Worm (Caenorhabditis elegans): Measurements from ENCODE around the gene ZC116.5.

Gene ZC116.5

DNA sequence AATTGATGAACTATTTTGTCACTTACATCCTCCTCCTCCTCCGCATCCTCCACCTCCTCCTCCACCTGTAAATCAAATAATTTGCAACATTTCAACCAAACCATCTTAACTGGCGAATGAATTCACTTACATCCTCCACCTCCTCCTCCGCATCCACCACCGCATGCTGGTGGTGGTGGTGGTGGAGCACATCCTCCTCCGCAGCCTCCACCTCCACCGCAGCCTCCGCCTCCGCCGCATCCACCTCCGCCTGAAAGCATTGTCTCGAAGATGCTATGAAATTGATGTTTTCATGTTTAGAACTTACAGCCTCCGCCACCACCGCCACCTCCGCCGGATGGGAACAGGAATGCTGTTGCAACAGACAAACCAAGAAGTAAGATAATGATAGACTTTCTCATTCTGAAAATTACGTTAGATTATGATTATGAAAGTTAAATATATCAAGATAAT is 32.2 kb downstream of the ZC116.5 start, which contains the start of gene grl-23:
TSS of gene grl-23 (minus strand) at position 403 of the 453 bp plus-strand sequence.
- TF ChIP-seq lsy-2 (tag; optimal IDR thresholded peaks at IDR 0.05) (no peak), nhr-2 (tag; optimal IDR thresholded peaks at IDR 0.05) (no peak), ham-2 (GFP tag; optimal IDR thresholded peaks at IDR 0.05) (no peak), elt-3 (tag; optimal IDR thresholded peaks at IDR 0.05) (no peak), zip-8 (tag; optimal IDR thresholded peaks at IDR 0.05) (no peak), lin-13 (tag; optimal IDR thresholded peaks at IDR 0.05) (no peak), ces-1 (GFP tag; optimal IDR thresholded peaks at IDR 0.05) (no peak), ceh-39 (tag; optimal IDR thresholded peaks at IDR 0.05) (no peak), nhr-76 (tag; optimal IDR thresholded peaks at IDR 0.05) (no peak), elt-1 (tag; optimal IDR thresholded peaks at IDR 0.05; ENCODE audit: borderline replicate concordance, insufficient read depth) (no peak), tbx-8 (GFP tag; optimal IDR thresholded peaks at IDR 0.05) (no peak), unc-39 (tag; optimal IDR thresholded peaks at IDR 0.05) (no peak), sem-2 (GFP tag; optimal IDR thresholded peaks at IDR 0.05) (no peak), unc-62 (GFP tag; optimal IDR thresholded peaks at IDR 0.05) (no peak), cnd-1 (tag; optimal IDR thresholded peaks at IDR 0.05) (no peak), snpc-4 (tag; optimal IDR thresholded peaks at IDR 0.05) (no peak), unc-120 (tag; optimal IDR thresholded peaks at IDR 0.05; ENCODE audit: poor library complexity, severe bottlenecking) (no peak)

DNA sequence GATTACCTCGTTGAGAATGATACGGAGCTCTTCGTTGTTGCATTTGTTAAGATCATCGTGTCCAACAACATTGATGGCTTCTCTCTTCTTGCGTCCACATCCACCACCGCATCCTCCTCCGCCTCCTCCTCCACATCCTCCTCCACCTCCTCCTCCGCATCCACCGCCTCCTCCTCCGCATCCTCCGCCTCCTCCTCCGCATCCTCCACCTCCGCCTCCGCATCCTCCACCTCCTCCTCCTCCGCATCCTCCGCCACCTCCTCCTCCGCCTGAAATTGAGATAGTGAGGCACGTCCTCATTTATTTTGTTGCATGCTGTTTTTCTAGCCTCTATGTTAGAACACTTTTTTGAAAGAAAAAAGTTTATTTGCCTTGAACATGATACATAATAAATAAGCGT is 32.9 kb downstream of the ZC116.5 start:
- TF ChIP-seq blmp-1 (tag; optimal IDR thresholded peaks at IDR 0.05) (no peak), nhr-12 (tag; optimal IDR thresholded peaks at IDR 0.05) (no peak), hlh-1 (tag; optimal IDR thresholded peaks at IDR 0.05) (no peak), elt-3 (tag; optimal IDR thresholded peaks at IDR 0.05) (no peak), nhr-76 (tag; optimal IDR thresholded peaks at IDR 0.05) (no peak), tbx-8 (GFP tag; optimal IDR thresholded peaks at IDR 0.05) (no peak), mep-1 (tag; optimal IDR thresholded peaks at IDR 0.05) (no peak)

DNA sequence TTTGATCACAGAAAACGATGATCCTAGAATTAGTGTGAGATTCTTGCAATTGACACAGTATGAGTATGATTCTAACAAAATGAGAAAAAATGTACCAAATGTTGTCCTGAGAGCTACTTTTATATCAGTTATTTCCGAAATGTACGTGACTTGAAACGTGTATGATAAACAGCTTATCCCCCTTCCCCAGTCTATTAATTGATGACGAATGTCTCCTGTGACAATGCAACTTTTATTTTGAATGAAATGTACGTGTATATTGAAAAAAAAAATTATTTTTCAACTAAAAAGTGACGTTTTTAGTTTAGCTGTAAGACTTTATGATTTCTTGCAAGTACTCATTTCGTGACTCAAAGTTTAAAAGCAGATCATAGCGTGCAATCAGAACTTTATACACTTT is 38.5 kb downstream of the ZC116.5 start:
- no peak for TF ChIP-seq sptf-1 (tag; optimal IDR thresholded peaks at IDR 0.05)
- no peak for TF ChIP-seq lin-32 (GFP tag; optimal IDR thresholded peaks at IDR 0.05)
- TF ChIP-seq ces-1 (GFP tag; optimal IDR thresholded peaks at IDR 0.05) = no peak
- TF ChIP-seq mep-1 (tag; optimal IDR thresholded peaks at IDR 0.05) = no peak
- TF ChIP-seq nhr-2 (tag; optimal IDR thresholded peaks at IDR 0.05) = no peak
- no peak for TF ChIP-seq snpc-4 (tag; optimal IDR thresholded peaks at IDR 0.05)
- TF ChIP-seq nhr-28 (tag; optimal IDR thresholded peaks at IDR 0.05) = no peak
- TF ChIP-seq nhr-237 (tag; optimal IDR thresholded peaks at IDR 0.05) = no peak
- TF ChIP-seq hlh-1 (tag; optimal IDR thresholded peaks at IDR 0.05) = no peak
- no peak for TF ChIP-seq elt-1 (tag; optimal IDR thresholded peaks at IDR 0.05; ENCODE audit: borderline replicate concordance, insufficient read depth)
- no peak for TF ChIP-seq zip-8 (tag; optimal IDR thresholded peaks at IDR 0.05)
- no peak for TF ChIP-seq ham-2 (GFP tag; optimal IDR thresholded peaks at IDR 0.05)
- no peak for TF ChIP-seq ceh-83 (GFP tag; optimal IDR thresholded peaks at IDR 0.05)

- TF ChIP-seq lin-13 (tag; optimal IDR thresholded peaks at IDR 0.05) = no peak
- no peak for TF ChIP-seq sptf-1 (tag; optimal IDR thresholded peaks at IDR 0.05)
- no peak for TF ChIP-seq ceh-39 (tag; optimal IDR thresholded peaks at IDR 0.05)
- no peak for TF ChIP-seq M03D4.4 (tag; optimal IDR thresholded peaks at IDR 0.05)
- no peak for TF ChIP-seq flh-1 (GFP tag; optimal IDR thresholded peaks at IDR 0.05)
- TF ChIP-seq ceh-43 (GFP tag; optimal IDR thresholded peaks at IDR 0.05) = no peak
- TF ChIP-seq zip-8 (tag; optimal IDR thresholded peaks at IDR 0.05) = no peak
- no peak for TF ChIP-seq nhr-12 (tag; optimal IDR thresholded peaks at IDR 0.05)
- TF ChIP-seq pha-4 (tag; optimal IDR thresholded peaks at IDR 0.05) = no peak
These were observed 40.9 kb downstream of the ZC116.5 start, which contains the start of gene E02A10.4 for ce11 chrV:12567850-12568249. E02A10.4 (minus strand) TSS chrV:12567950.

DNA sequence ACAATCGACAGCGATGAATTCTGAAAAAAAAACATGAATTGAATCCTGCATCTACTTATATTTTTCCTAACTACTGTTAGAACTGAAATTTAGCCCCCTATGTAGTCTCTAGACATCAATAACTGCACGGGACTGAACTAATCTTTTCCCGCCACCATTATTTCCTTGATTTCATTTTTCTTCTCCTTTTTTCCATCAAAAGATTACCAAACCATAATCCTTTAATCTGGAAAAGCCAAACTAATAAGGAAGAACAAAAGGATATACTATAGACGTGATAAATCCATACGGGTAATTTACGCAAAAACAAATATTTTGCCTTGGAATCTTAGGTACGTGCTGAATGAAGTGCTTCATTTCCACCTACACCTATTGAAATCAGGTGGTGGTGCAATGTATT is 41.4 kb downstream of the ZC116.5 start:
- TF ChIP-seq lin-32 (GFP tag; optimal IDR thresholded peaks at IDR 0.05) (no peak), lin-13 (tag; optimal IDR thresholded peaks at IDR 0.05) (no peak), nhr-2 (tag; optimal IDR thresholded peaks at IDR 0.05) (no peak), nhr-28 (tag; optimal IDR thresholded peaks at IDR 0.05) (no peak), nhr-237 (tag; optimal IDR thresholded peaks at IDR 0.05) (no peak), tbx-8 (GFP tag; optimal IDR thresholded peaks at IDR 0.05) (no peak), elt-3 (tag; optimal IDR thresholded peaks at IDR 0.05) (no peak), M03D4.4 (tag; optimal IDR thresholded peaks at IDR 0.05) (no peak), nhr-76 (tag; optimal IDR thresholded peaks at IDR 0.05) (no peak), elt-1 (tag; optimal IDR thresholded peaks at IDR 0.05; ENCODE audit: borderline replicate concordance, insufficient read depth) (no peak), ceh-43 (GFP tag; optimal IDR thresholded peaks at IDR 0.05) (no peak), sem-2 (GFP tag; optimal IDR thresholded peaks at IDR 0.05) (no peak), mep-1 (tag; optimal IDR thresholded peaks at IDR 0.05) (no peak), unc-39 (tag; optimal IDR thresholded peaks at IDR 0.05) (no peak), ham-2 (GFP tag; optimal IDR thresholded peaks at IDR 0.05) (no peak)
